Fruit fly (Drosophila melanogaster) whole organism, prepupa: ENCODE data around the gene CG34238.

Source experiments
- Blimp-1 ChIP-seq: fragments of 200-800 bp; sonication (Bioruptor generic); optimal IDR thresholded peaks from 3 replicates; lab custom pipeline; 2017; ENCODE audit warnings: missing biosample characterization, missing genetic modification characterization, mild to moderate bottlenecking, moderate library complexity, missing genetic modification reagents
- CG11294 ChIP-seq: fragments of 200-800 bp; sonication (Bioruptor generic); IDR thresholded peaks from 2 replicates; pipeline ENCODE4 v1.3.6; 2022; ENCODE audit warnings: missing biosample characterization, missing genetic modification characterization
- CG6276 ChIP-seq: fragments of 200-800 bp; sonication (Bioruptor generic); optimal IDR thresholded peaks from 2 replicates; lab custom pipeline; 2017; ENCODE audit warnings: missing biosample characterization, mild to moderate bottlenecking, missing genetic modification characterization
- CG9139 ChIP-seq: fragments of 200-800 bp; sonication (Bioruptor generic); optimal IDR thresholded peaks from 3 replicates; lab custom pipeline; 2017; ENCODE audit warnings: missing biosample characterization, mild to moderate bottlenecking, missing genetic modification characterization
- Eip78C ChIP-seq: fragments of 200-800 bp; sonication (Bioruptor generic); peaks from one replicate; lab custom pipeline; 2016; ENCODE audit warnings: missing biosample characterization, missing genetic modification characterization
- OdsH ChIP-seq: fragments of 200-800 bp; sonication (Bioruptor generic); optimal IDR thresholded peaks from 3 replicates; lab custom pipeline; 2016; ENCODE audit warnings: missing biosample characterization, missing genetic modification characterization
- Sox102F ChIP-seq: fragments of 200-800 bp; sonication (Bioruptor generic); optimal IDR thresholded peaks from 2 replicates; lab custom pipeline; 2016; ENCODE audit warnings: missing biosample characterization, mild to moderate bottlenecking, missing genetic modification characterization

- peak; percentile 27 for TF ChIP-seq CG9139 (GFP tag; lab: Kevin White, UChicago)
- TF ChIP-seq CG6276 (GFP tag; lab: Kevin White, UChicago): peak; percentile 32
- TF ChIP-seq Sox102F (GFP tag; lab: Kevin White, UChicago): peak; percentile 49
- TF ChIP-seq Eip78C: peak; percentile 86
- no peak for TF ChIP-seq CG11294
- peak; percentile 34 for TF ChIP-seq OdsH (GFP tag; lab: Kevin White, UChicago)
- peak; percentile 13 for TF ChIP-seq Blimp-1 (GFP tag; lab: Kevin White, UChicago)
Observed at dm6 chr3L:10664511-10665062, 38.3 kb downstream of the CG34238 start, which contains the start of gene simj.
